ENCODE assay signal across 1 fruit fly cellular context in the genomic region with DNA sequence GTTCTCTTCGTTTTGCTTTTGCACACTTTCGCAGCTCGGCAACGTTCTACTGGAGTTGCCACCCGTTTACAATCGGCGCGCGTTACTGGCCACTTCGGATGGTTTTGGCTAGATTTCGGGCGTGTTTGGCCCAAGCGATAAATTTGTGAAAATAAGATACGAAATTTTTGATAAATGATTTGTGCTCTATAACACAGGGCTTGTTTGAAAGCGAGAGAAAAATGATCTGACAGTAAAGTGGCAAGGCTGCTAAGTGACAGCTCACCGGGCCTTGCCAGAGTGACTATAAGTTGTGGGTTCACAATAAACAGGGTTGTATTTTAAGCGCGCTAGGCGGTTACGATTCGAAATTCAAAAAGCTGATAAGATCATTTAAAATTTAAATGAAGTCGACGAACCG.
TF ChIP-seq lines count a peak whose summit lies in the region.

A gene (minus strand): TSS at position 184 of the 400 bp plus-strand sequence.

TF ChIP-seq in whole organism, embryonic, 481 proteins besides CTCF, POLR2A, EP300 and RAD21 (continued from another document and continues in another):
- TF ChIP-seq D19A (tag; optimal IDR thresholded peaks at IDR 0.05; lab: Kevin White, UChicago) (no peak), gcm2 (GFP tag; optimal IDR thresholded peaks at IDR 0.05; lab: Kevin White, UChicago) (no peak), Meics (GFP tag; optimal IDR thresholded peaks at IDR 0.05; lab: Kevin White, UChicago) (peak; percentile 25), CG4730 (GFP tag; IDR thresholded peaks at IDR 0.05; lab: Robert Waterston, UW) (no peak), CG4707 (GFP tag; optimal IDR thresholded peaks at IDR 0.05; lab: Kevin White, UChicago) (no peak), emc (GFP tag; optimal IDR thresholded peaks at IDR 0.05; lab: Kevin White, UChicago) (peak; percentile 60), B-H1 (GFP tag; IDR thresholded peaks at IDR 0.05; lab: Robert Waterston, UW) (no peak), pita (GFP tag; optimal IDR thresholded peaks at IDR 0.05; lab: Kevin White, UChicago) (no peak), CG2875 (GFP tag; optimal IDR thresholded peaks at IDR 0.05; lab: Kevin White, UChicago) (no peak), CG9727 (GFP tag; optimal IDR thresholded peaks at IDR 0.05; lab: Kevin White, UChicago) (peak; percentile 17), vnd (GFP tag; IDR thresholded peaks at IDR 0.05; lab: Robert Waterston, UW; ENCODE audit: partially characterized antibody) (no peak), NK7.1 (GFP tag; optimal IDR thresholded peaks at IDR 0.05; lab: Kevin White, UChicago) (no peak), Oli (tag; optimal IDR thresholded peaks at IDR 0.05; lab: Kevin White, UChicago) (peak; percentile 37), Rx (GFP tag; IDR thresholded peaks at IDR 0.05; lab: Robert Waterston, UW) (no peak), crc (GFP tag; optimal IDR thresholded peaks at IDR 0.05; lab: Kevin White, UChicago) (peak; percentile 33), CG10274 (GFP tag; optimal IDR thresholded peaks at IDR 0.05; lab: Kevin White, UChicago) (no peak), CG12769 (tag; optimal IDR thresholded peaks at IDR 0.05; lab: Kevin White, UChicago) (peak; percentile 75), nau (GFP tag; optimal IDR thresholded peaks at IDR 0.05; lab: Kevin White, UChicago) (no peak), CG10959 (GFP tag; IDR thresholded peaks at IDR 0.05; lab: Robert Waterston, UW) (no peak), CG14965 (GFP tag; optimal IDR thresholded peaks at IDR 0.05; lab: Kevin White, UChicago; ENCODE audit: borderline replicate concordance) (no peak), CG7786 (GFP tag; optimal IDR thresholded peaks at IDR 0.05; lab: Kevin White, UChicago) (peak; percentile 48), Sin3A (optimal IDR thresholded peaks at IDR 0.05; lab: Kevin White, UChicago) (peak; percentile 99), CG32767 (GFP tag; IDR thresholded peaks at IDR 0.05; lab: Robert Waterston, UW) (no peak), az2 (GFP tag; optimal IDR thresholded peaks at IDR 0.05; lab: Kevin White, UChicago) (peak; percentile 26), vfl (GFP tag; optimal IDR thresholded peaks at IDR 0.05; lab: Kevin White, UChicago) (peak; percentile 44), CG32772 (GFP tag; IDR thresholded peaks at IDR 0.05; lab: Robert Waterston, UW) (no peak), chinmo (GFP tag; IDR thresholded peaks at IDR 0.05; lab: Robert Waterston, UW; ENCODE audit: partially characterized antibody) (no peak), CG4820 (GFP tag; optimal IDR thresholded peaks at IDR 0.05; lab: Kevin White, UChicago) (peak; percentile 25), Atf-2 (GFP tag; optimal IDR thresholded peaks at IDR 0.05; lab: Kevin White, UChicago) (peak; percentile 29), ase (GFP tag; IDR thresholded peaks at IDR 0.05; lab: Robert Waterston, UW) (no peak), CG4404 (GFP tag; IDR thresholded peaks at IDR 0.05; lab: Robert Waterston, UW) (no peak), slp2 (GFP tag; optimal IDR thresholded peaks at IDR 0.05; lab: Kevin White, UChicago) (peak; percentile 49), insv (GFP tag; optimal IDR thresholded peaks at IDR 0.05; lab: Kevin White, UChicago) (no peak), croc (GFP tag; conservative IDR thresholded peaks at IDR 0.05; lab: Robert Waterston, UW) (no peak), fd96Cb (tag; optimal IDR thresholded peaks at IDR 0.05; lab: Kevin White, UChicago) (no peak), HHEX (GFP tag; optimal IDR thresholded peaks at IDR 0.05; lab: Kevin White, UChicago) (no peak), mld (GFP tag; IDR thresholded peaks at IDR 0.05; lab: Robert Waterston, UW; ENCODE audit: partially characterized antibody) (no peak), Awh (GFP tag; IDR thresholded peaks at IDR 0.05; lab: Robert Waterston, UW) (no peak), Nf-YA (GFP tag; IDR thresholded peaks at IDR 0.05; lab: Robert Waterston, UW) (no peak), CG11723 (GFP tag; optimal IDR thresholded peaks at IDR 0.05; lab: Kevin White, UChicago) (peak; percentile 41), CG34422 (GFP tag; IDR thresholded peaks at IDR 0.05; lab: Robert Waterston, UW) (no peak), org-1 (GFP tag; optimal IDR thresholded peaks at IDR 0.05; lab: Kevin White, UChicago) (no peak), Mes4 (GFP tag; optimal IDR thresholded peaks at IDR 0.05; lab: Kevin White, UChicago) (peak; percentile 4), jigr1 (GFP tag; IDR thresholded peaks at IDR 0.05; lab: Robert Waterston, UW) (no peak), wek (GFP tag; optimal IDR thresholded peaks at IDR 0.05; lab: Kevin White, UChicago) (no peak), CG10147 (GFP tag; optimal IDR thresholded peaks at IDR 0.05; lab: Kevin White, UChicago) (peak; percentile 33), CG11093 (GFP tag; IDR thresholded peaks at IDR 0.05; lab: Robert Waterston, UW) (no peak), CG15479 (GFP tag; optimal IDR thresholded peaks at IDR 0.05; lab: Kevin White, UChicago) (no peak), Nf-YC (tag; optimal IDR thresholded peaks at IDR 0.05; lab: Kevin White, UChicago) (peak; percentile 24), pum (GFP tag; optimal IDR thresholded peaks at IDR 0.05; lab: Kevin White, UChicago) (peak; percentile 64), CG12942 (GFP tag; optimal IDR thresholded peaks at IDR 0.05; lab: Kevin White, UChicago) (peak; percentile 35), Elba2 (GFP tag; optimal IDR thresholded peaks at IDR 0.05; lab: Kevin White, UChicago) (peak; percentile 40), caup (GFP tag; optimal IDR thresholded peaks at IDR 0.05; lab: Kevin White, UChicago; ENCODE audit: severe bottlenecking) (no peak), eyg (GFP tag; optimal IDR thresholded peaks at IDR 0.05; lab: Kevin White, UChicago) (no peak), Gug (GFP tag; IDR thresholded peaks at IDR 0.05; lab: Robert Waterston, UW) (peak; percentile 69; the same call in 3 of the 4 replicates), CG33213 (GFP tag; optimal IDR thresholded peaks at IDR 0.05; lab: Kevin White, UChicago) (peak; percentile 67), Pdp1 (GFP tag; optimal IDR thresholded peaks at IDR 0.05; lab: Kevin White, UChicago) (peak; percentile 44 to 55), CG10267 (tag; optimal IDR thresholded peaks at IDR 0.05; lab: Kevin White, UChicago) (peak; percentile 70), E2f2 (GFP tag; IDR thresholded peaks at IDR 0.05; lab: Robert Waterston, UW) (peak; percentile 98), Eip74EF (GFP tag; optimal IDR thresholded peaks at IDR 0.05; lab: Kevin White, UChicago) (no peak), Fer1 (GFP tag; optimal IDR thresholded peaks at IDR 0.05; lab: Kevin White, UChicago) (peak; percentile 56), CG6254 (GFP tag; optimal IDR thresholded peaks at IDR 0.05; lab: Kevin White, UChicago) (no peak), H15 (GFP tag; IDR thresholded peaks at IDR 0.05; lab: Robert Waterston, UW) (no peak), sens-2 (GFP tag; IDR thresholded peaks at IDR 0.05; lab: Robert Waterston, UW) (0 out of 2 replicates have a peak, but pooled peaks have one; percentile 22), CG7928 (GFP tag; optimal IDR thresholded peaks at IDR 0.05; lab: Kevin White, UChicago) (peak; percentile 18), Hr78 (GFP tag; optimal IDR thresholded peaks at IDR 0.05; lab: Kevin White, UChicago) (no peak), CG14014 (GFP tag; IDR thresholded peaks at IDR 0.05; lab: Robert Waterston, UW) (peak; percentile 61), CG8924 (tag; optimal IDR thresholded peaks at IDR 0.05; lab: Kevin White, UChicago) (peak; percentile 32), tio (GFP tag; optimal IDR thresholded peaks at IDR 0.05; lab: Kevin White, UChicago) (peak; percentile 22), Ravus (GFP tag; IDR thresholded peaks at IDR 0.05; lab: Robert Waterston, UW) (no peak), ranshi (GFP tag; IDR thresholded peaks at IDR 0.05; lab: Robert Waterston, UW) (no peak), her (GFP tag; optimal IDR thresholded peaks at IDR 0.05; lab: Kevin White, UChicago) (no peak), sr (GFP tag; IDR thresholded peaks at IDR 0.05; lab: Robert Waterston, UW) (no peak), CG10654 (GFP tag; optimal IDR thresholded peaks at IDR 0.05; lab: Kevin White, UChicago) (peak; percentile 32), BtbVII (GFP tag; optimal IDR thresholded peaks at IDR 0.05; lab: Kevin White, UChicago) (no peak), Dip2 (GFP tag; IDR thresholded peaks at IDR 0.05; lab: Robert Waterston, UW) (no peak), CG34224 (GFP tag; IDR thresholded peaks at IDR 0.05; lab: Robert Waterston, UW; ENCODE audit: partially characterized antibody) (no peak), CG15011 (GFP tag; optimal IDR thresholded peaks at IDR 0.05; lab: Kevin White, UChicago) (no peak), HmgZ (tag; optimal IDR thresholded peaks at IDR 0.05; lab: Kevin White, UChicago) (peak; percentile 73), CG4617 (GFP tag; optimal IDR thresholded peaks at IDR 0.05; lab: Kevin White, UChicago; ENCODE audit: borderline replicate concordance) (peak; percentile 63), CG1792 (GFP tag; optimal IDR thresholded peaks at IDR 0.05; lab: Kevin White, UChicago) (peak; percentile 52), B-H2 (GFP tag; optimal IDR thresholded peaks at IDR 0.05; lab: Kevin White, UChicago) (peak; percentile 19), CG15073 (GFP tag; optimal IDR thresholded peaks at IDR 0.05; lab: Kevin White, UChicago) (no peak), gsb (GFP tag; IDR thresholded peaks at IDR 0.05; lab: Robert Waterston, UW) (no peak), inv (GFP tag; IDR thresholded peaks at IDR 0.05; lab: Robert Waterston, UW; ENCODE audit: partially characterized antibody) (no peak; the same call in 1 of the 2 replicates), tup (GFP tag; optimal IDR thresholded peaks at IDR 0.05; lab: Kevin White, UChicago) (no peak), CG10979 (tag; optimal IDR thresholded peaks at IDR 0.05; lab: Kevin White, UChicago) (peak; percentile 19), gt (GFP tag; IDR thresholded peaks at IDR 0.05; lab: Robert Waterston, UW) (no peak), CG13296 (GFP tag; optimal IDR thresholded peaks at IDR 0.05; lab: Kevin White, UChicago) (no peak), GATAe (GFP tag; conservative IDR thresholded peaks at IDR 0.05; lab: Robert Waterston, UW) (no peak), Myb (GFP tag; optimal IDR thresholded peaks at IDR 0.05; lab: Kevin White, UChicago) (peak; percentile 99), CG11695 (GFP tag; IDR thresholded peaks at IDR 0.05; lab: Robert Waterston, UW) (no peak), dysf (GFP tag; IDR thresholded peaks at IDR 0.05; lab: Robert Waterston, UW) (peak; percentile 57), CG17912 (GFP tag; optimal IDR thresholded peaks at IDR 0.05; lab: Kevin White, UChicago) (no peak), CG14050 (GFP tag; IDR thresholded peaks at IDR 0.05; lab: Robert Waterston, UW) (no peak; the same call in 2 of the 3 replicates), CG6683 (GFP tag; optimal IDR thresholded peaks at IDR 0.05; lab: Kevin White, UChicago) (no peak), cwo (GFP tag; optimal IDR thresholded peaks at IDR 0.05; lab: Kevin White, UChicago) (no peak), disco-r (GFP tag; optimal IDR thresholded peaks at IDR 0.05; lab: Kevin White, UChicago) (peak; percentile 41), CG16779 (GFP tag; IDR thresholded peaks at IDR 0.05; lab: Robert Waterston, UW) (no peak), kay (GFP tag; optimal IDR thresholded peaks at IDR 0.05; lab: Kevin White, UChicago) (peak; percentile 56), CG8944 (GFP tag; optimal IDR thresholded peaks at IDR 0.05; lab: Kevin White, UChicago) (peak; percentile 64), CG31441 (GFP tag; IDR thresholded peaks at IDR 0.05; lab: Robert Waterston, UW) (peak; percentile 39; the same call in 1 of the 2 replicates), MESR4 (GFP tag; optimal IDR thresholded peaks at IDR 0.05; lab: Kevin White, UChicago) (peak; percentile 24), row (GFP tag; IDR thresholded peaks at IDR 0.05; lab: Robert Waterston, UW) (peak; percentile 70), Hr3 (GFP tag; optimal IDR thresholded peaks at IDR 0.05; lab: Kevin White, UChicago) (peak; percentile 16), Hr51 (GFP tag; optimal IDR thresholded peaks at IDR 0.05; lab: Kevin White, UChicago) (peak; percentile 11 to 53), CG12659 (GFP tag; optimal IDR thresholded peaks at IDR 0.05; lab: Kevin White, UChicago) (peak; percentile 81), CG7372 (GFP tag; IDR thresholded peaks at IDR 0.05; lab: Robert Waterston, UW) (0 out of 2 replicates have a peak, but pooled peaks have one; percentile 33), eve (GFP tag; optimal IDR thresholded peaks at IDR 0.05; lab: Kevin White, UChicago) (no peak), CG4360 (GFP tag; IDR thresholded peaks at IDR 0.05; lab: Robert Waterston, UW) (no peak), CG1602 (GFP tag; optimal IDR thresholded peaks at IDR 0.05; lab: Kevin White, UChicago) (no peak), tna (GFP tag; IDR thresholded peaks at IDR 0.05; lab: Robert Waterston, UW; ENCODE audit: partially characterized antibody) (no peak), ewg (GFP tag; optimal IDR thresholded peaks at IDR 0.05; lab: Kevin White, UChicago) (peak; percentile 53), wdn (GFP tag; IDR thresholded peaks at IDR 0.05; lab: Robert Waterston, UW) (no peak), D (optimal IDR thresholded peaks at IDR 0.05; lab: Kevin White, UChicago) (peak; percentile 71), D (GFP tag; optimal IDR thresholded peaks at IDR 0.05; lab: Kevin White, UChicago) (no peak), CG9797 (GFP tag; optimal IDR thresholded peaks at IDR 0.05; lab: Kevin White, UChicago) (peak; percentile 60), Xbp1 (GFP tag; optimal IDR thresholded peaks at IDR 0.05; lab: Kevin White, UChicago) (peak; percentile 63), al (GFP tag; IDR thresholded peaks at IDR 0.05; lab: Robert Waterston, UW) (peak; percentile 40), gem (tag; optimal IDR thresholded peaks at IDR 0.05; lab: Kevin White, UChicago) (peak; percentile 51), Chrac-16 (GFP tag; optimal IDR thresholded peaks at IDR 0.05; lab: Kevin White, UChicago) (peak; percentile 18), CG17568 (GFP tag; optimal IDR thresholded peaks at IDR 0.05; lab: Kevin White, UChicago) (no peak), Nf-YB (GFP tag; optimal IDR thresholded peaks at IDR 0.05; lab: Kevin White, UChicago) (no peak), CG6791 (GFP tag; IDR thresholded peaks at IDR 0.05; lab: Robert Waterston, UW; ENCODE audit: partially characterized antibody) (no peak), lov (optimal IDR thresholded peaks at IDR 0.05; lab: Kevin White, UChicago) (no peak), lov (GFP tag; IDR thresholded peaks at IDR 0.05; lab: Robert Waterston, UW) (no peak), CG2202 (tag; optimal IDR thresholded peaks at IDR 0.05; lab: Kevin White, UChicago) (no peak), pnt (GFP tag; optimal IDR thresholded peaks at IDR 0.05; lab: Kevin White, UChicago) (peak; percentile 62), Scr (GFP tag; IDR thresholded peaks at IDR 0.05; lab: Robert Waterston, UW; ENCODE audit: partially characterized antibody) (peak; percentile 44; the same call in 1 of the 2 replicates)
